Fruit fly (Drosophila melanogaster) whole organism, embryonic: ENCODE data around the gene CG46311.

Source experiments
- B-H1 ChIP-seq: fragments of 200-800 bp; sonication (Bioruptor generic); IDR thresholded peaks from 3 replicates; pipeline ENCODE4 v1.3.6; 2022; ENCODE audit warnings: missing biosample characterization, missing genetic modification characterization
- BEAF-32 ChIP-seq: fragments of 200-800 bp; sonication (Bioruptor generic); optimal IDR thresholded peaks from 3 replicates; lab custom pipeline; 2017; ENCODE audit warnings: missing biosample characterization, missing genetic modification characterization, mild to moderate bottlenecking, moderate library complexity, missing genetic modification reagents
- CG10209 ChIP-seq: fragments of 200-800 bp; sonication (Bioruptor generic); optimal IDR thresholded peaks from 3 replicates; lab custom pipeline; 2017; ENCODE audit warnings: missing biosample characterization, mild to moderate bottlenecking, missing genetic modification characterization, missing genetic modification reagents
- CG10543 ChIP-seq: fragments of 200-800 bp; sonication (Bioruptor generic); optimal IDR thresholded peaks from 3 replicates; lab custom pipeline; 2017; ENCODE audit warnings: missing biosample characterization, mild to moderate bottlenecking, missing genetic modification characterization, moderate library complexity
- CG11093 ChIP-seq: fragments of 200-800 bp; sonication (Bioruptor generic); IDR thresholded peaks from 3 replicates; pipeline ENCODE4 v1.3.6; 2022; ENCODE audit warnings: missing biosample characterization, missing genetic modification characterization
- CG11456 ChIP-seq: fragments of 200-800 bp; sonication (Bioruptor generic); IDR thresholded peaks from 3 replicates; pipeline ENCODE4 v1.3.6; 2022; ENCODE audit warnings: missing biosample characterization, missing genetic modification characterization
- CG13775 ChIP-seq: fragments of 200-800 bp; sonication (Bioruptor generic); optimal IDR thresholded peaks from 3 replicates; lab custom pipeline; 2017; ENCODE audit warnings: missing biosample characterization, mild to moderate bottlenecking, missing genetic modification characterization
- CG14965 ChIP-seq: fragments of 200-800 bp; sonication (Bioruptor generic); optimal IDR thresholded peaks from 2 replicates; lab custom pipeline; 2016; ENCODE audit warnings: missing biosample characterization, missing genetic modification characterization, borderline replicate concordance
- CG1529 ChIP-seq: fragments of 200-800 bp; sonication (Bioruptor generic); optimal IDR thresholded peaks from 3 replicates; lab custom pipeline; 2018; ENCODE audit warnings: missing biosample characterization, missing genetic modification characterization
- CG15514 ChIP-seq: fragments of 200-800 bp; sonication (Bioruptor generic); optimal IDR thresholded peaks from 3 replicates; lab custom pipeline; 2017; ENCODE audit warnings: missing biosample characterization, missing genetic modification characterization, mild to moderate bottlenecking, moderate library complexity, missing genetic modification reagents
- CG1602 ChIP-seq: fragments of 200-800 bp; sonication (Bioruptor generic); optimal IDR thresholded peaks from 3 replicates; lab custom pipeline; 2016; ENCODE audit warnings: missing biosample characterization, missing genetic modification characterization
- CG1647 ChIP-seq: fragments of 200-800 bp; sonication (Bioruptor generic); optimal IDR thresholded peaks from 3 replicates; lab custom pipeline; 2016; ENCODE audit warnings: missing biosample characterization, missing genetic modification characterization
- CG18599 ChIP-seq: fragments of 200-800 bp; sonication (Bioruptor generic); optimal IDR thresholded peaks from 3 replicates; lab custom pipeline; 2017; ENCODE audit warnings: missing biosample characterization, missing genetic modification characterization, mild to moderate bottlenecking, moderate library complexity, missing genetic modification reagents
- CG30020 ChIP-seq: fragments of 200-800 bp; optimal IDR thresholded peaks from 2 replicates; lab custom pipeline; 2019; ENCODE audit warnings: missing biosample characterization, mild to moderate bottlenecking, missing genetic modification characterization, moderate library complexity
- CG31388 ChIP-seq: fragments of 200-800 bp; sonication (Bioruptor generic); optimal IDR thresholded peaks from 2 replicates; lab custom pipeline; 2016; ENCODE audit warnings: missing biosample characterization, missing genetic modification characterization
- CG3847 ChIP-seq: fragments of 200-800 bp; sonication (Bioruptor generic); IDR thresholded peaks from 2 replicates; pipeline ENCODE4 v1.3.6; 2022; ENCODE audit warnings: missing biosample characterization, missing genetic modification characterization
- CG6689 ChIP-seq: fragments of 200-800 bp; sonication (Bioruptor generic); IDR thresholded peaks from 2 replicates; pipeline ENCODE4 v1.3.6; 2022; ENCODE audit warnings: missing biosample characterization, missing genetic modification characterization
- CG8089 ChIP-seq: fragments of 200-800 bp; sonication (Bioruptor generic); optimal IDR thresholded peaks from 3 replicates; lab custom pipeline; 2016; ENCODE audit warnings: missing biosample characterization, missing genetic modification characterization
- CoRest ChIP-seq: fragments of 200-800 bp; sonication (Bioruptor generic); optimal IDR thresholded peaks from 3 replicates; lab custom pipeline; 2018; ENCODE audit warnings: missing biosample characterization, mild to moderate bottlenecking, missing genetic modification characterization, moderate library complexity
- Dbx ChIP-seq: fragments of 200-800 bp; sonication (Bioruptor generic); IDR thresholded peaks from 3 replicates; pipeline ENCODE4 v1.3.6; 2022; ENCODE audit warnings: missing biosample characterization, missing genetic modification characterization
- Deaf1 ChIP-seq: fragments of 200-800 bp; optimal IDR thresholded peaks from 3 replicates; lab custom pipeline; 2019; ENCODE audit warnings: missing biosample characterization, mild to moderate bottlenecking, missing genetic modification characterization, moderate library complexity
- Dref ChIP-seq: fragments of 200-800 bp; sonication (Bioruptor generic); IDR thresholded peaks from 2 replicates; pipeline ENCODE4 v1.3.6; 2022; ENCODE audit warnings: missing biosample characterization, missing genetic modification characterization
- E2f1 ChIP-seq: fragments of 200-800 bp; sonication (Bioruptor generic); IDR thresholded peaks from 2 replicates; pipeline ENCODE4 v1.3.6; 2022; ENCODE audit warnings: missing biosample characterization, missing genetic modification characterization
- ERR ChIP-seq: fragments of 200-800 bp; sonication (Bioruptor generic); optimal IDR thresholded peaks from 2 replicates; lab custom pipeline; 2016; ENCODE audit warnings: missing biosample characterization, missing genetic modification characterization
- Fer2 ChIP-seq: fragments of 200-800 bp; sonication (Bioruptor generic); optimal IDR thresholded peaks from 2 replicates; lab custom pipeline; 2018; ENCODE audit warnings: missing biosample characterization, mild to moderate bottlenecking, missing genetic modification characterization, moderate library complexity
- H15 ChIP-seq: fragments of 200-800 bp; sonication (Bioruptor generic); IDR thresholded peaks from 3 replicates; pipeline ENCODE4 v1.3.6; 2022; ENCODE audit warnings: missing biosample characterization, missing genetic modification characterization
- HLHmδ ChIP-seq: fragments of 200-800 bp; sonication (Bioruptor generic); optimal IDR thresholded peaks from 2 replicates; lab custom pipeline; 2018; ENCODE audit warnings: missing biosample characterization, mild to moderate bottlenecking, missing genetic modification characterization, moderate library complexity
- Hr39 ChIP-seq: fragments of >200 bp; optimal IDR thresholded peaks from 2 replicates; lab custom pipeline; 2017
- Meics ChIP-seq: fragments of 200-800 bp; sonication (Bioruptor generic); optimal IDR thresholded peaks from 2 replicates; lab custom pipeline; 2017; ENCODE audit warnings: missing biosample characterization, mild to moderate bottlenecking, missing genetic modification characterization
- Pdp1 ChIP-seq, 2 experiments: fragments of 200-800 bp; sonication (Bioruptor generic); optimal IDR thresholded peaks; 3 replicates each; lab custom pipeline; 2016; ENCODE audit warnings: missing biosample characterization in 2 of 2, missing genetic modification characterization in 2 of 2, mild to moderate bottlenecking in 1 of 2, moderate library complexity in 1 of 2
- Scr ChIP-seq: fragments of 200-800 bp; sonication (Bioruptor generic); IDR thresholded peaks from 2 replicates; pipeline ENCODE4 v1.3.6; 2022; ENCODE audit warnings: missing biosample characterization, missing genetic modification characterization; ENCODE audit not compliant: partially characterized antibody
- Sry-β ChIP-seq: fragments of 200-800 bp; sonication (Bioruptor generic); optimal IDR thresholded peaks from 2 replicates; lab custom pipeline; 2018; ENCODE audit warnings: missing biosample characterization, mild to moderate bottlenecking, missing genetic modification characterization, moderate library complexity
- Ssrp ChIP-seq: fragments of 200-800 bp; sonication (Bioruptor generic); optimal IDR thresholded peaks from 2 replicates; lab custom pipeline; 2018; ENCODE audit warnings: missing biosample characterization, mild to moderate bottlenecking, missing genetic modification characterization, moderate library complexity
- Xrp1 ChIP-seq: fragments of 200-800 bp; sonication (Bioruptor generic); IDR thresholded peaks from 2 replicates; pipeline ENCODE4 v1.3.6; 2022; ENCODE audit warnings: missing biosample characterization, missing genetic modification characterization
- ab ChIP-seq: fragments of 200-800 bp; sonication (Bioruptor generic); optimal IDR thresholded peaks from 2 replicates; lab custom pipeline; 2016; ENCODE audit warnings: missing biosample characterization, missing genetic modification characterization
- bsh ChIP-seq, 2 experiments: fragments of 200-800 bp; sonication (Bioruptor generic); optimal IDR thresholded peaks; 2 replicates each; lab custom pipeline; 2017 to 2018; ENCODE audit warnings: mild to moderate bottlenecking in 2 of 2, missing biosample characterization in 2 of 2, missing genetic modification characterization in 2 of 2, moderate library complexity in 1 of 2
- crol ChIP-seq: fragments of 200-800 bp; sonication (Bioruptor generic); IDR thresholded peaks from 2 replicates; pipeline ENCODE4 v1.3.6; 2022; ENCODE audit warnings: missing biosample characterization, missing genetic modification characterization
- en ChIP-seq: fragments of 200-800 bp; sonication (Bioruptor generic); optimal IDR thresholded peaks from 2 replicates; lab custom pipeline; 2016; ENCODE audit warnings: missing biosample characterization, missing genetic modification characterization
- insv ChIP-seq, 2 experiments: fragments of 200-800 bp; sonication (Bioruptor generic); optimal IDR thresholded peaks; 3 replicates each; lab custom pipeline; 2016 to 2018; ENCODE audit warnings: missing biosample characterization in 2 of 2, missing genetic modification characterization in 2 of 2
- inv ChIP-seq: fragments of 200-800 bp; sonication (Bioruptor generic); IDR thresholded peaks from 2 replicates; pipeline ENCODE4 v1.3.6; 2022; ENCODE audit warnings: missing biosample characterization, missing genetic modification characterization; ENCODE audit not compliant: partially characterized antibody
- maf-S ChIP-seq: fragments of 200-800 bp; sonication (Bioruptor generic); optimal IDR thresholded peaks from 2 replicates; lab custom pipeline; 2016; ENCODE audit warnings: missing biosample characterization, missing genetic modification characterization
- prd ChIP-seq, 3 experiments: fragments of >200 bp in 2 of 3; fragments of 200-800 bp in 1 of 3; sonication (Bioruptor generic) in 1 of 3; optimal IDR thresholded peaks in 2 of 3; IDR thresholded peaks in 1 of 3; 2 replicates in 2 of 3; 3 replicates in 1 of 3; pipeline versions ENCODE4 v1.3.6 to Lab custom; 2017 to 2022; ENCODE audit warnings: missing biosample characterization in 1 of 3, missing genetic modification characterization in 1 of 3
- psq ChIP-seq: fragments of 200-800 bp; sonication (Bioruptor generic); optimal IDR thresholded peaks from 2 replicates; lab custom pipeline; 2017; ENCODE audit warnings: missing biosample characterization, missing genetic modification characterization
- tio ChIP-seq: fragments of 200-800 bp; sonication (Bioruptor generic); optimal IDR thresholded peaks from 2 replicates; lab custom pipeline; 2017; ENCODE audit warnings: missing biosample characterization, missing genetic modification characterization, inconsistent platforms
- tna ChIP-seq: fragments of 200-800 bp; sonication (Bioruptor generic); IDR thresholded peaks from 2 replicates; pipeline ENCODE4 v1.3.6; 2022; ENCODE audit warnings: missing biosample characterization, missing genetic modification characterization; ENCODE audit not compliant: partially characterized antibody
- trem ChIP-seq: fragments of 200-800 bp; optimal IDR thresholded peaks from 3 replicates; lab custom pipeline; 2019; ENCODE audit warnings: missing biosample characterization, mild to moderate bottlenecking, missing genetic modification characterization, moderate library complexity
- wek ChIP-seq: fragments of 200-800 bp; sonication (Bioruptor generic); optimal IDR thresholded peaks from 3 replicates; lab custom pipeline; 2018; ENCODE audit warnings: missing biosample characterization, mild to moderate bottlenecking, missing genetic modification characterization, moderate library complexity
- zen2 ChIP-seq: fragments of 200-800 bp; sonication (Bioruptor generic); IDR thresholded peaks from 3 replicates; pipeline ENCODE4 v1.3.6; 2022; ENCODE audit warnings: missing biosample characterization, missing genetic modification characterization; ENCODE audit not compliant: partially characterized antibody

Gene CG46311

dm6 chrX:13624334-13625079 lies 60.9 kb downstream of the CG46311 start, which contains the start of the genes CG2691 and NFAT (continued):
- TF ChIP-seq CG30020 = peak; percentile 0
- TF ChIP-seq H15 (GFP tag; lab: Robert Waterston, UW) = no peak
- TF ChIP-seq tio (GFP tag; lab: Kevin White, UChicago) = no peak
- no peak for TF ChIP-seq CG8089 (GFP tag; lab: Kevin White, UChicago)
- TF ChIP-seq Pdp1 (GFP tag; optimal IDR thresholded peaks at IDR 0.05; lab: Kevin White, UChicago) = peak in 1 of 2 experiments; percentile 56
- TF ChIP-seq en (GFP tag; lab: Kevin White, UChicago) = no peak
- TF ChIP-seq Meics (GFP tag; lab: Kevin White, UChicago) = no peak
- TF ChIP-seq ERR (GFP tag; lab: Kevin White, UChicago) = no peak
- TF ChIP-seq crol (GFP tag; lab: Robert Waterston, UW) = no peak
- peak; percentile 93 for TF ChIP-seq CG15514 (GFP tag; lab: Kevin White, UChicago)
- no peak for TF ChIP-seq CG1529 (GFP tag; lab: Kevin White, UChicago)
- no peak for TF ChIP-seq psq (GFP tag; lab: Kevin White, UChicago)
- TF ChIP-seq insv (GFP tag; optimal IDR thresholded peaks at IDR 0.05; lab: Kevin White, UChicago) = peak in 1 of 2 experiments; percentile 27
- no peak for TF ChIP-seq CG10543 (GFP tag; lab: Kevin White, UChicago)
- TF ChIP-seq CG1647 = no peak
- no peak for TF ChIP-seq CG13775 (GFP tag; lab: Kevin White, UChicago)
- TF ChIP-seq wek (GFP tag; lab: Kevin White, UChicago) = no peak
- peak; percentile 74 for TF ChIP-seq BEAF-32 (GFP tag; lab: Kevin White, UChicago)
- TF ChIP-seq CG11456 (GFP tag; lab: Robert Waterston, UW) = no peak
- no peak for TF ChIP-seq CG11093 (GFP tag; lab: Robert Waterston, UW)
- no peak for TF ChIP-seq CG10209 (GFP tag; lab: Kevin White, UChicago)
- TF ChIP-seq CG14965 (GFP tag; lab: Kevin White, UChicago) = no peak
- TF ChIP-seq tna (GFP tag; lab: Robert Waterston, UW) = peak; percentile 48
- TF ChIP-seq E2f1 = no peak
- TF ChIP-seq Ssrp (tag; lab: Kevin White, UChicago) = no peak
- no peak for TF ChIP-seq CG31388
- TF ChIP-seq CG3847 = no peak; the same call in 1 of the 2 replicates
- TF ChIP-seq trem = peak; percentile 54
- TF ChIP-seq Sry-β = no peak
- TF ChIP-seq Dbx = no peak
- peak in 1 of 2 experiments; percentile 40 for TF ChIP-seq bsh (GFP tag; optimal IDR thresholded peaks at IDR 0.05; lab: Kevin White, UChicago)
- no peak for TF ChIP-seq prd (optimal IDR thresholded peaks at IDR 0.05; lab: Kevin White, UChicago)
- TF ChIP-seq prd (GFP tag; IDR thresholded peaks at IDR 0.05; lab: Robert Waterston, UW) = no peak
- TF ChIP-seq Dref = peak; percentile 94
- TF ChIP-seq Deaf1 (tag; lab: Kevin White, UChicago) = peak; percentile 8
- TF ChIP-seq Fer2 (tag; lab: Kevin White, UChicago) = no peak
- no peak for TF ChIP-seq HLHmδ
- TF ChIP-seq maf-S (GFP tag; lab: Kevin White, UChicago) = no peak
- TF ChIP-seq Scr (GFP tag; lab: Robert Waterston, UW) = peak; percentile 65
- peak; percentile 49; the same call in 1 of the 2 replicates for TF ChIP-seq inv
- no peak; the same call in 2 of the 3 replicates for TF ChIP-seq zen2 (GFP tag; lab: Robert Waterston, UW)
- TF ChIP-seq CoRest (tag; lab: Kevin White, UChicago) = peak; percentile 20
- TF ChIP-seq CG18599 (GFP tag; lab: Kevin White, UChicago) = no peak
- TF ChIP-seq CG6689 (GFP tag; lab: Robert Waterston, UW) = no peak
- no peak for TF ChIP-seq Hr39 (lab: Kevin White, UChicago)
- TF ChIP-seq CG1602 = no peak
- TF ChIP-seq Xrp1 (GFP tag; lab: Robert Waterston, UW) = no peak
- no peak for TF ChIP-seq ab (GFP tag; lab: Kevin White, UChicago)
- TF ChIP-seq B-H1 (GFP tag; lab: Robert Waterston, UW) = no peak
